Fruit fly (Drosophila melanogaster) whole organism, embryonic: ENCODE results near the gene Yip1d1.

Experiments
- BtbVII ChIP-seq: fragments of 200-800 bp; sonication (Bioruptor generic); optimal IDR thresholded peaks from 3 replicates; lab custom pipeline; 2017; ENCODE audit warnings: missing biosample characterization, mild to moderate bottlenecking, missing genetic modification characterization
- Bteb2 ChIP-seq: fragments of 200-800 bp; sonication (Bioruptor generic); optimal IDR thresholded peaks from 2 replicates; lab custom pipeline; 2016; ENCODE audit warnings: missing biosample characterization, missing genetic modification characterization
- CG10147 ChIP-seq: fragments of 200-800 bp; sonication (Bioruptor generic); optimal IDR thresholded peaks from 2 replicates; lab custom pipeline; 2019; ENCODE audit warnings: missing biosample characterization, mild to moderate bottlenecking, missing genetic modification characterization, moderate library complexity
- CG12219 ChIP-seq: fragments of 200-800 bp; sonication (Bioruptor generic); optimal IDR thresholded peaks from 3 replicates; lab custom pipeline; 2018; ENCODE audit warnings: missing biosample characterization, mild to moderate bottlenecking, missing genetic modification characterization
- CG13775 ChIP-seq: fragments of 200-800 bp; sonication (Bioruptor generic); optimal IDR thresholded peaks from 3 replicates; lab custom pipeline; 2017; ENCODE audit warnings: missing biosample characterization, mild to moderate bottlenecking, missing genetic modification characterization
- CG14014 ChIP-seq: fragments of 200-800 bp; sonication (Bioruptor generic); IDR thresholded peaks from 2 replicates; pipeline ENCODE4 v1.3.6; 2022; ENCODE audit warnings: missing biosample characterization, missing genetic modification characterization
- CG14965 ChIP-seq: fragments of 200-800 bp; sonication (Bioruptor generic); optimal IDR thresholded peaks from 2 replicates; lab custom pipeline; 2016; ENCODE audit warnings: missing biosample characterization, missing genetic modification characterization, borderline replicate concordance
- CG15073 ChIP-seq: fragments of 200-800 bp; sonication (Bioruptor generic); optimal IDR thresholded peaks from 2 replicates; lab custom pipeline; 2016; ENCODE audit warnings: missing biosample characterization, missing genetic modification characterization
- CG15269 ChIP-seq: fragments of 200-800 bp; sonication (Bioruptor generic); optimal IDR thresholded peaks from 2 replicates; lab custom pipeline; 2018; ENCODE audit warnings: missing biosample characterization, mild to moderate bottlenecking, missing genetic modification characterization, moderate library complexity
- CG1529 ChIP-seq: fragments of 200-800 bp; sonication (Bioruptor generic); optimal IDR thresholded peaks from 3 replicates; lab custom pipeline; 2018; ENCODE audit warnings: missing biosample characterization, missing genetic modification characterization
- CG17328 ChIP-seq: fragments of 200-800 bp; sonication (Bioruptor generic); IDR thresholded peaks from 2 replicates; pipeline ENCODE4 v1.3.6; 2022; ENCODE audit warnings: missing biosample characterization, missing genetic modification characterization
- CG2116 ChIP-seq: fragments of 200-800 bp; sonication (Bioruptor generic); optimal IDR thresholded peaks from 3 replicates; lab custom pipeline; 2018; ENCODE audit warnings: missing biosample characterization, mild to moderate bottlenecking, missing genetic modification characterization
- CG2120 ChIP-seq: fragments of 200-800 bp; sonication (Bioruptor generic); optimal IDR thresholded peaks from 3 replicates; lab custom pipeline; 2016; ENCODE audit warnings: missing biosample characterization, missing genetic modification characterization
- CG2129 ChIP-seq: fragments of 200-800 bp; sonication (Bioruptor generic); IDR thresholded peaks from 2 replicates; pipeline ENCODE4 v1.3.6; 2022; ENCODE audit warnings: missing biosample characterization, missing genetic modification characterization; ENCODE audit not compliant: partially characterized antibody
- CG2199 ChIP-seq: fragments of 200-800 bp; sonication (Bioruptor generic); IDR thresholded peaks from 3 replicates; pipeline ENCODE4 v1.3.6; 2022; ENCODE audit warnings: missing biosample characterization, missing genetic modification characterization
- CG2875 ChIP-seq: fragments of 200-800 bp; sonication (Bioruptor generic); optimal IDR thresholded peaks from 2 replicates; lab custom pipeline; 2017; ENCODE audit warnings: missing biosample characterization, mild to moderate bottlenecking, missing genetic modification characterization, missing genetic modification reagents
- CG33557 ChIP-seq: fragments of 200-800 bp; sonication (Bioruptor generic); optimal IDR thresholded peaks from 2 replicates; lab custom pipeline; 2019; ENCODE audit warnings: missing biosample characterization, mild to moderate bottlenecking, missing genetic modification characterization, moderate library complexity
- CG34224 ChIP-seq: fragments of 200-800 bp; sonication (Bioruptor generic); IDR thresholded peaks from 3 replicates; pipeline ENCODE4 v1.3.6; 2022; ENCODE audit warnings: missing biosample characterization, missing genetic modification characterization; ENCODE audit not compliant: partially characterized antibody
- CG8290 ChIP-seq, 3 experiments: fragments of 200-800 bp; sonication (Bioruptor generic); optimal IDR thresholded peaks; 2 replicates each; lab custom pipeline; 2016 to 2019; ENCODE audit warnings: missing biosample characterization in 3 of 3, missing genetic modification characterization in 3 of 3, mild to moderate bottlenecking in 2 of 3, moderate library complexity in 1 of 3
- CG9437 ChIP-seq: fragments of 200-800 bp; sonication (Bioruptor generic); optimal IDR thresholded peaks from 2 replicates; lab custom pipeline; 2018; ENCODE audit warnings: missing biosample characterization, mild to moderate bottlenecking, missing genetic modification characterization
- CHES-1-like ChIP-seq: fragments of 200-800 bp; sonication (Bioruptor generic); optimal IDR thresholded peaks from 2 replicates; lab custom pipeline; 2016; ENCODE audit warnings: missing biosample characterization, missing genetic modification characterization
- Dref ChIP-seq: fragments of 200-800 bp; sonication (Bioruptor generic); IDR thresholded peaks from 2 replicates; pipeline ENCODE4 v1.3.6; 2022; ENCODE audit warnings: missing biosample characterization, missing genetic modification characterization
- GATAe ChIP-seq: fragments of 200-800 bp; sonication (Bioruptor generic); conservative IDR thresholded peaks from 2 replicates; pipeline ENCODE4 v1.3.6; 2022; ENCODE audit warnings: missing biosample characterization, missing genetic modification characterization
- HLH54F ChIP-seq: fragments of 200-800 bp; sonication (Bioruptor generic); optimal IDR thresholded peaks from 3 replicates; lab custom pipeline; 2016; ENCODE audit warnings: missing biosample characterization, missing genetic modification characterization
- Hsf ChIP-seq: fragments of 200-800 bp; sonication (Bioruptor generic); optimal IDR thresholded peaks from 3 replicates; lab custom pipeline; 2016; ENCODE audit warnings: missing biosample characterization, missing genetic modification characterization
- Max ChIP-seq: fragments of 200-800 bp; sonication (Bioruptor generic); optimal IDR thresholded peaks from 2 replicates; lab custom pipeline; 2016; ENCODE audit warnings: missing biosample characterization, mild to moderate bottlenecking, missing genetic modification characterization
- Mrtf ChIP-seq: fragments of 200-800 bp; sonication (Bioruptor generic); IDR thresholded peaks from 3 replicates; pipeline ENCODE4 v1.3.6; 2022; ENCODE audit warnings: missing biosample characterization, missing genetic modification characterization
- Nf-YB ChIP-seq: fragments of 200-800 bp; sonication (Bioruptor generic); optimal IDR thresholded peaks from 3 replicates; lab custom pipeline; 2019; ENCODE audit warnings: missing biosample characterization, mild to moderate bottlenecking, missing genetic modification characterization, moderate library complexity
- Nf-YC ChIP-seq: fragments of 200-800 bp; optimal IDR thresholded peaks from 3 replicates; lab custom pipeline; 2019; ENCODE audit warnings: missing biosample characterization, mild to moderate bottlenecking, missing genetic modification characterization, moderate library complexity
- bbx ChIP-seq: fragments of 200-800 bp; sonication (Bioruptor generic); IDR thresholded peaks from 2 replicates; pipeline ENCODE4 v1.3.6; 2022; ENCODE audit warnings: missing biosample characterization, missing genetic modification characterization; ENCODE audit not compliant: partially characterized antibody
- br ChIP-seq: fragments of >200 bp; optimal IDR thresholded peaks from 2 replicates; lab custom pipeline; 2017
- chm ChIP-seq: fragments of 200-800 bp; sonication (Bioruptor generic); IDR thresholded peaks from 2 replicates; pipeline ENCODE4 v1.3.6; 2022; ENCODE audit warnings: missing biosample characterization, missing genetic modification characterization
- dysf ChIP-seq: fragments of 200-800 bp; sonication (Bioruptor generic); IDR thresholded peaks from 3 replicates; pipeline ENCODE4 v1.3.6; 2022; ENCODE audit warnings: missing biosample characterization, missing genetic modification characterization
- ewg ChIP-seq: fragments of 200-800 bp; sonication (Bioruptor generic); optimal IDR thresholded peaks from 3 replicates; lab custom pipeline; 2017; ENCODE audit warnings: mild to moderate bottlenecking, missing biosample characterization, missing genetic modification reagents, missing genetic modification characterization
- hb ChIP-seq: fragments of 200-800 bp; sonication (Bioruptor generic); IDR thresholded peaks from 3 replicates; pipeline ENCODE4 v1.3.6; 2022; ENCODE audit warnings: missing biosample characterization, missing genetic modification characterization; ENCODE audit not compliant: partially characterized antibody
- hkb ChIP-seq, 2 experiments: fragments of 200-800 bp in 1 of 2; fragments of >200 bp in 1 of 2; sonication (Bioruptor generic) in 1 of 2; IDR thresholded peaks in 1 of 2; optimal IDR thresholded peaks in 1 of 2; 2 replicates each; pipeline versions ENCODE4 v1.3.6 to Lab custom; 2017 to 2022; ENCODE audit warnings: missing biosample characterization in 1 of 2, missing genetic modification characterization in 1 of 2
- ind ChIP-seq: fragments of 200-800 bp; sonication (Bioruptor generic); optimal IDR thresholded peaks from 3 replicates; lab custom pipeline; 2016; ENCODE audit warnings: missing biosample characterization, missing genetic modification characterization
- klu ChIP-seq: fragments of 200-800 bp; sonication (Bioruptor generic); IDR thresholded peaks from 2 replicates; pipeline ENCODE4 v1.3.6; 2022; ENCODE audit warnings: missing biosample characterization, missing genetic modification characterization
- knrl ChIP-seq: fragments of 200-800 bp; sonication (Bioruptor generic); IDR thresholded peaks from 3 replicates; pipeline ENCODE4 v1.3.6; 2022; ENCODE audit warnings: missing biosample characterization, missing genetic modification characterization; ENCODE audit not compliant: partially characterized antibody
- lmd ChIP-seq: fragments of 200-800 bp; sonication (Bioruptor generic); IDR thresholded peaks from 2 replicates; pipeline ENCODE4 v1.3.6; 2022; ENCODE audit warnings: missing biosample characterization, missing genetic modification characterization
- mirr ChIP-seq: fragments of 200-800 bp; sonication (Bioruptor generic); optimal IDR thresholded peaks from 3 replicates; lab custom pipeline; 2018; ENCODE audit warnings: missing biosample characterization, mild to moderate bottlenecking, missing genetic modification characterization
- p53 ChIP-seq: fragments of 200-800 bp; sonication (Bioruptor generic); optimal IDR thresholded peaks from 2 replicates; lab custom pipeline; 2016; ENCODE audit warnings: missing biosample characterization, missing genetic modification characterization
- psq ChIP-seq: fragments of 200-800 bp; sonication (Bioruptor generic); optimal IDR thresholded peaks from 2 replicates; lab custom pipeline; 2017; ENCODE audit warnings: missing biosample characterization, missing genetic modification characterization
- sd ChIP-seq: fragments of 200-800 bp; sonication (Bioruptor generic); optimal IDR thresholded peaks from 3 replicates; lab custom pipeline; 2018; ENCODE audit warnings: missing biosample characterization, mild to moderate bottlenecking, missing genetic modification characterization, moderate library complexity
- sna ChIP-seq: fragments of 200-800 bp; sonication (Bioruptor generic); IDR thresholded peaks from 2 replicates; pipeline ENCODE4 v1.3.6; 2022; ENCODE audit warnings: missing biosample characterization, missing genetic modification characterization; ENCODE audit not compliant: partially characterized antibody
- stc ChIP-seq: fragments of 200-800 bp; sonication (Bioruptor generic); IDR thresholded peaks from 2 replicates; pipeline ENCODE4 v1.3.6; 2022; ENCODE audit warnings: missing biosample characterization, missing genetic modification characterization
- tx ChIP-seq: fragments of 200-800 bp; sonication (Bioruptor generic); optimal IDR thresholded peaks from 2 replicates; lab custom pipeline; 2016; ENCODE audit warnings: missing biosample characterization, missing genetic modification characterization
- wek ChIP-seq: fragments of 200-800 bp; sonication (Bioruptor generic); optimal IDR thresholded peaks from 3 replicates; lab custom pipeline; 2018; ENCODE audit warnings: missing biosample characterization, mild to moderate bottlenecking, missing genetic modification characterization, moderate library complexity

Yip1d1 gene

dm6 chr2L:12974045-12974539 is 26.3 kb downstream of the Yip1d1 start, which contains the start of gene Vha68-2 (continued):
- peak; percentile 34; the same call in 1 of the 2 replicates for TF ChIP-seq klu (GFP tag; lab: Robert Waterston, UW)
- no peak for TF ChIP-seq br (lab: Kevin White, UChicago)
- peak; percentile 86 for TF ChIP-seq Dref (GFP tag; lab: Robert Waterston, UW)
- no peak for TF ChIP-seq BtbVII (GFP tag; lab: Kevin White, UChicago)
- peak; percentile 31 for TF ChIP-seq CG1529 (GFP tag; lab: Kevin White, UChicago)
- TF ChIP-seq CG12219 = peak; percentile 47
- TF ChIP-seq CG8290 (GFP tag; optimal IDR thresholded peaks at IDR 0.05; lab: Kevin White, UChicago) = no peak
- peak in 1 of 2 experiments; percentile 87 for TF ChIP-seq CG8290 (tag; optimal IDR thresholded peaks at IDR 0.05; lab: Kevin White, UChicago)
- TF ChIP-seq CG34224 (GFP tag; lab: Robert Waterston, UW) = no peak
- 0 out of 2 replicates have a peak, but pooled peaks have one; percentile 49 for TF ChIP-seq chm (GFP tag; lab: Robert Waterston, UW)
- peak; percentile 99 for TF ChIP-seq hkb (optimal IDR thresholded peaks at IDR 0.05; lab: Kevin White, UChicago)
- TF ChIP-seq hkb (GFP tag; IDR thresholded peaks at IDR 0.05; lab: Robert Waterston, UW) = no peak
- no peak for TF ChIP-seq sd (tag; lab: Kevin White, UChicago)
- no peak for TF ChIP-seq CG2129 (GFP tag; lab: Robert Waterston, UW)
- 0 out of 3 replicates have a peak, but pooled peaks have one; percentile 14 for TF ChIP-seq CG2199 (GFP tag; lab: Robert Waterston, UW)
- peak; percentile 57; the same call in 1 of the 2 replicates for TF ChIP-seq sna (GFP tag; lab: Robert Waterston, UW)
- no peak for TF ChIP-seq GATAe (GFP tag; lab: Robert Waterston, UW)
- TF ChIP-seq CG2875 = peak; percentile 50
- TF ChIP-seq CG10147 (GFP tag; lab: Kevin White, UChicago) = no peak
- TF ChIP-seq mirr (GFP tag; lab: Kevin White, UChicago) = peak; percentile 52
- TF ChIP-seq tx (GFP tag; lab: Kevin White, UChicago) = peak; percentile 38
- peak; percentile 57 for TF ChIP-seq CG17328
- peak; percentile 32 for TF ChIP-seq Nf-YB (GFP tag; lab: Kevin White, UChicago)
- no peak for TF ChIP-seq Max (GFP tag; lab: Kevin White, UChicago)
- TF ChIP-seq Nf-YC (tag; lab: Kevin White, UChicago) = no peak
- peak; percentile 63 for TF ChIP-seq wek (GFP tag; lab: Kevin White, UChicago)
- TF ChIP-seq ind (GFP tag; lab: Kevin White, UChicago) = peak; percentile 29
- peak; percentile 73 for TF ChIP-seq bbx
- TF ChIP-seq CG15073 (GFP tag; lab: Kevin White, UChicago) = no peak
- no peak for TF ChIP-seq CG33557
- TF ChIP-seq HLH54F = peak; percentile 3
- peak; percentile 65 for TF ChIP-seq CG15269 (tag; lab: Kevin White, UChicago)
- peak; percentile 59; the same call in 1 of the 2 replicates for TF ChIP-seq lmd (GFP tag; lab: Robert Waterston, UW)
- peak; percentile 61 for TF ChIP-seq CG2116 (GFP tag; lab: Kevin White, UChicago)
- TF ChIP-seq stc (GFP tag; lab: Robert Waterston, UW) = 0 out of 2 replicates have a peak, but pooled peaks have one; percentile 22
- peak; percentile 56; the same call in 2 of the 3 replicates for TF ChIP-seq knrl
- peak; percentile 6 for TF ChIP-seq CG9437 (GFP tag; lab: Kevin White, UChicago)
- TF ChIP-seq Hsf (GFP tag; lab: Kevin White, UChicago) = peak; percentile 56
- TF ChIP-seq Mrtf = 0 out of 3 replicates have a peak, but pooled peaks have one; percentile 20
- peak; percentile 17 for TF ChIP-seq psq (GFP tag; lab: Kevin White, UChicago)
- no peak for TF ChIP-seq CG14965 (GFP tag; lab: Kevin White, UChicago)
- peak; percentile 53 for TF ChIP-seq p53 (GFP tag; lab: Kevin White, UChicago)
- peak; percentile 44 for TF ChIP-seq CG13775 (GFP tag; lab: Kevin White, UChicago)
- peak; percentile 59 for TF ChIP-seq CHES-1-like
- peak; percentile 71 for TF ChIP-seq hb (GFP tag; lab: Robert Waterston, UW)
- TF ChIP-seq CG2120 (GFP tag; lab: Kevin White, UChicago) = peak; percentile 67
- TF ChIP-seq ewg (GFP tag; lab: Kevin White, UChicago) = peak; percentile 45
- TF ChIP-seq Bteb2 (GFP tag; lab: Kevin White, UChicago) = peak; percentile 50
- TF ChIP-seq dysf (GFP tag; lab: Robert Waterston, UW) = peak; percentile 67; the same call in 2 of the 3 replicates
- 0 out of 2 replicates have a peak, but pooled peaks have one; percentile 36 for TF ChIP-seq CG14014
